Worm (Caenorhabditis elegans) whole organism, late embryonic: ENCODE measurements around the gene C18A3.3.

Source experiments
- C08G9.2 ChIP-seq: sonication (generic microtip); optimal IDR thresholded peaks from 2 replicates; lab custom pipeline; 2016; ENCODE audit warnings: mild to moderate bottlenecking, missing genetic modification characterization, moderate library complexity, missing compliant biosample characterization
- F13H6.1 ChIP-seq: sonication (generic microtip); optimal IDR thresholded peaks from 2 replicates; lab custom pipeline; 2016; ENCODE audit warnings: missing genetic modification characterization, missing compliant biosample characterization
- K02D7.2 ChIP-seq: sonication (generic microtip); optimal IDR thresholded peaks from 2 replicates; lab custom pipeline; 2017; ENCODE audit warnings: mild to moderate bottlenecking, missing genetic modification characterization, missing compliant biosample characterization
- K09A11.1 ChIP-seq: sonication (generic microtip); optimal IDR thresholded peaks from 2 replicates; lab custom pipeline; 2017; ENCODE audit warnings: antibody characterized with exemption, mild to moderate bottlenecking, missing genetic modification characterization, missing compliant biosample characterization; ENCODE audit not compliant: insufficient read depth
- ama-1 ChIP-seq: fragments of 150-350 bp; optimal IDR thresholded peaks from 2 replicates; lab custom pipeline; 2014
- ceh-18 ChIP-seq: sonication (generic microtip); optimal IDR thresholded peaks from 2 replicates; lab custom pipeline; 2016; ENCODE audit warnings: missing genetic modification characterization, missing compliant biosample characterization
- ceh-24 ChIP-seq: sonication (generic microtip); optimal IDR thresholded peaks from 2 replicates; lab custom pipeline; 2016; ENCODE audit warnings: mild to moderate bottlenecking, missing genetic modification characterization, missing compliant biosample characterization
- ceh-30 ChIP-seq: fragments of 150-350 bp; optimal IDR thresholded peaks from 2 replicates; lab custom pipeline; 2014; ENCODE audit warnings: missing biosample characterization, missing genetic modification characterization
- ceh-31 ChIP-seq: sonication (generic microtip); optimal IDR thresholded peaks from 2 replicates; lab custom pipeline; 2016; ENCODE audit warnings: missing genetic modification characterization, missing compliant biosample characterization
- ceh-34 ChIP-seq: sonication (generic microtip); optimal IDR thresholded peaks from 2 replicates; lab custom pipeline; 2016; ENCODE audit warnings: mild to moderate bottlenecking, missing genetic modification characterization, missing compliant biosample characterization
- ceh-45 ChIP-seq: fragments of 200-800 bp; sonication (Bioruptor generic); IDR thresholded peaks from 2 replicates; pipeline ENCODE4 v1.3.6; 2022; ENCODE audit warnings: missing genetic modification reagents, missing genetic modification characterization, missing compliant biosample characterization
- dve-1 ChIP-seq: sonication (generic microtip); optimal IDR thresholded peaks from 2 replicates; lab custom pipeline; 2017; ENCODE audit warnings: antibody characterized with exemption, mild to moderate bottlenecking, missing genetic modification characterization, missing compliant biosample characterization
- elt-2 ChIP-seq: sonication (generic microtip); optimal IDR thresholded peaks from 2 replicates; lab custom pipeline; 2016; ENCODE audit warnings: missing genetic modification reagents, missing genetic modification characterization, missing compliant biosample characterization
- ets-4 ChIP-seq: sonication (generic microtip); optimal IDR thresholded peaks from 2 replicates; lab custom pipeline; 2016; ENCODE audit warnings: missing genetic modification characterization, missing compliant biosample characterization
- eyg-1 ChIP-seq: sonication (generic microtip); optimal IDR thresholded peaks from 2 replicates; lab custom pipeline; 2016; ENCODE audit warnings: missing genotype, missing genetic modification characterization, missing compliant biosample characterization
- fax-1 ChIP-seq: sonication (generic microtip); optimal IDR thresholded peaks from 2 replicates; lab custom pipeline; 2016; ENCODE audit warnings: missing genotype, missing genetic modification characterization, missing compliant biosample characterization
- fkh-6 ChIP-seq: sonication (generic microtip); optimal IDR thresholded peaks from 2 replicates; lab custom pipeline; 2016; ENCODE audit warnings: missing genetic modification characterization, missing compliant biosample characterization
- gmeb-2 ChIP-seq: sonication (generic microtip); optimal IDR thresholded peaks from 2 replicates; lab custom pipeline; 2016; ENCODE audit warnings: missing genetic modification characterization, inconsistent platforms, missing compliant biosample characterization
- hlh-13 ChIP-seq: fragments of 200-800 bp; sonication (Bioruptor generic); optimal IDR thresholded peaks from 2 replicates; lab custom pipeline; 2018; ENCODE audit warnings: mild to moderate bottlenecking, missing genetic modification characterization, missing compliant biosample characterization
- hlh-15 ChIP-seq: sonication (generic microtip); optimal IDR thresholded peaks from 2 replicates; lab custom pipeline; 2016; ENCODE audit warnings: missing genetic modification characterization, missing compliant biosample characterization
- hlh-30 ChIP-seq: sonication (generic microtip); optimal IDR thresholded peaks from 2 replicates; lab custom pipeline; 2017; ENCODE audit warnings: antibody characterized with exemption, missing genetic modification characterization, missing compliant biosample characterization; ENCODE audit not compliant: insufficient read depth
- hlh-6 ChIP-seq: sonication (generic microtip); optimal IDR thresholded peaks from 2 replicates; lab custom pipeline; 2016; ENCODE audit warnings: missing genotype, missing genetic modification characterization, missing compliant biosample characterization
- lim-6 ChIP-seq: sonication (generic microtip); optimal IDR thresholded peaks from 2 replicates; lab custom pipeline; 2016; ENCODE audit warnings: missing genetic modification characterization, missing compliant biosample characterization
- lin-11 ChIP-seq: fragments of 200-800 bp; sonication (Bioruptor generic); optimal IDR thresholded peaks from 2 replicates; lab custom pipeline; 2018; ENCODE audit warnings: mild to moderate bottlenecking, missing genetic modification characterization, missing compliant biosample characterization
- mec-3 ChIP-seq: sonication (generic microtip); optimal IDR thresholded peaks from 2 replicates; lab custom pipeline; 2016; ENCODE audit warnings: borderline replicate concordance, missing genetic modification characterization, missing compliant biosample characterization
- nfya-1 ChIP-seq: sonication (generic microtip); optimal IDR thresholded peaks from 2 replicates; lab custom pipeline; 2017; ENCODE audit warnings: missing genetic modification characterization, mild to moderate bottlenecking, missing compliant biosample characterization, antibody characterized with exemption, moderate library complexity
- nhr-232 ChIP-seq: sonication (generic microtip); optimal IDR thresholded peaks from 2 replicates; lab custom pipeline; 2016; ENCODE audit warnings: missing genetic modification characterization, missing compliant biosample characterization
- odd-2 ChIP-seq: sonication (generic microtip); optimal IDR thresholded peaks from 2 replicates; lab custom pipeline; 2017; ENCODE audit warnings: antibody characterized with exemption, mild to moderate bottlenecking, missing genetic modification characterization, missing compliant biosample characterization
- pat-9 ChIP-seq: fragments of 200-800 bp; sonication (Bioruptor generic); optimal IDR thresholded peaks from 2 replicates; lab custom pipeline; 2018; ENCODE audit warnings: mild to moderate bottlenecking, missing genetic modification characterization, moderate library complexity, missing compliant biosample characterization
- pqm-1 ChIP-seq: sonication (generic microtip); optimal IDR thresholded peaks from 2 replicates; lab custom pipeline; 2016; ENCODE audit warnings: missing genetic modification characterization, missing compliant biosample characterization
- pros-1 ChIP-seq: fragments of 150-350 bp; optimal IDR thresholded peaks from 2 replicates; lab custom pipeline; 2014; ENCODE audit warnings: missing biosample characterization, missing genetic modification reagents, missing genetic modification characterization
- sdc-2 ChIP-seq: sonication (generic microtip); optimal IDR thresholded peaks from 2 replicates; lab custom pipeline; 2016; ENCODE audit warnings: missing genotype, missing genetic modification characterization, missing compliant biosample characterization
- sox-2 ChIP-seq: fragments of 200-800 bp; sonication (Bioruptor generic); IDR thresholded peaks from 2 replicates; pipeline ENCODE4 v1.3.6; 2022; ENCODE audit warnings: missing genetic modification reagents, missing genetic modification characterization, missing compliant biosample characterization
- sox-4 ChIP-seq: sonication (generic microtip); optimal IDR thresholded peaks from 2 replicates; lab custom pipeline; 2017; ENCODE audit warnings: mild to moderate bottlenecking, missing genetic modification characterization, inconsistent platforms, missing compliant biosample characterization
- syd-9 ChIP-seq: sonication (generic microtip); optimal IDR thresholded peaks from 2 replicates; lab custom pipeline; 2016; ENCODE audit warnings: mild to moderate bottlenecking, missing genetic modification characterization, moderate library complexity, missing compliant biosample characterization
- tbx-2 ChIP-seq: sonication (generic microtip); optimal IDR thresholded peaks from 2 replicates; lab custom pipeline; 2016; ENCODE audit warnings: missing genetic modification characterization, missing compliant biosample characterization
- unc-3 ChIP-seq, 2 experiments: fragments of 200-800 bp in 1 of 2; sonication (Bioruptor generic) in 1 of 2; sonication (generic microtip) in 1 of 2; conservative IDR thresholded peaks in 1 of 2; optimal IDR thresholded peaks in 1 of 2; 2 replicates each; pipeline versions ENCODE4 v1.3.6 to Lab custom; 2016 to 2022; ENCODE audit warnings: missing compliant biosample characterization in 2 of 2, missing genetic modification characterization in 2 of 2, missing genetic modification reagents in 1 of 2
- unc-42 ChIP-seq: sonication (generic microtip); optimal IDR thresholded peaks from 2 replicates; lab custom pipeline; 2016; ENCODE audit warnings: missing genotype, missing genetic modification characterization, missing compliant biosample characterization

Gene C18A3.3

DNA sequence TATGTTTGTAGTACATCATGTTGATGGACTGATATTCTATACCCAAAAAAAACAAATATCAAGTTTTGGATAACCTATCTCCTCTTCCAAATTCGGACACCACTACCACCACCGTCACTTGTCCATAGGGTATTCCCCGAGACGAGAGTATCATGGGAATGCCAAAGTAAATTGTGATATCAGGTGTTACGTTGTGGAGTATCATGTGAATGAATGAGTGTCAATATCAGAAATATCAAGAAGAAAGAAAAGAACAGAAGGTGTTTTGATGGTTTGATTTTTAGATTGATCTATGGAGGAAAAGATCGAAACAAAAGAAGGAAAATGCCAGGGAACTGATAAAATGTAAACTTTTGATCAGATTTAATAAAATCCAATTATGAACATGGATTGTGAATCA lies 17.9 kb upstream of the C18A3.3 start:
- peak; percentile 29 for TF ChIP-seq elt-2
- no peak for TF ChIP-seq mec-3

DNA sequence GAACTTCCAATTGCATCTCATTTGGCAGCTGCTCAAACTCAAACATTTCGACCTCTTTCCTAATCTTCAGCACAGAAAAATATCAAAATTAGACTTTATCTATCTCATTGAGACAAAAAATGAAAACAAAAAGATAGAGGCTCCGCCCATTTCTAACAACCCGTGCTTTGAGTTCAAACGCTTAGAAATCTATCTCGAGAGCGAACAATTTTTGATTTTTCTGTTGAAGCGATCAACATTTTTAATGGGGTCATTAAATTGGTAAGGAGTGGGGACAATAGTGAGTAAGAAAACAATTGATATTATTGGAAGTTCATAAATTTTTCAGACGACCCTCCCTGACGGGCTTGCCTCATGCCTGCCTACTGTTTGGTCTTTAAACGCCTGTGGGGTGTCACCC lies 17.2 kb upstream of the C18A3.3 start, which contains the start of the genes C25H3.10 and C25H3.1:
Gene C25H3.10, minus strand, starts transcription at position 101 of the 400 bp plus-strand sequence.
Gene C25H3.1, plus strand, starts transcription at position 203 of the 400 bp plus-strand sequence.
- TF ChIP-seq pat-9 (tag; lab: Kevin White, UChicago) = no peak
- TF ChIP-seq hlh-13 = no peak
- no peak for TF ChIP-seq lin-11 (tag; lab: Kevin White, UChicago)
- TF ChIP-seq gmeb-2 (tag; lab: Kevin White, UChicago) = no peak
- TF ChIP-seq pros-1 (tag; lab: Kevin White, UChicago) = no peak
- TF ChIP-seq elt-2 = no peak
- no peak for TF ChIP-seq ceh-24 (tag; lab: Kevin White, UChicago)
- TF ChIP-seq hlh-15 = no peak
- TF ChIP-seq fax-1 = no peak
- TF ChIP-seq lim-6 (tag; lab: Kevin White, UChicago) = no peak
- no peak for TF ChIP-seq eyg-1 (tag; lab: Kevin White, UChicago)
- TF ChIP-seq dve-1 = no peak
- TF ChIP-seq pqm-1 (tag; lab: Kevin White, UChicago) = no peak
- no peak for TF ChIP-seq nfya-1 (tag; lab: Kevin White, UChicago)

DNA sequence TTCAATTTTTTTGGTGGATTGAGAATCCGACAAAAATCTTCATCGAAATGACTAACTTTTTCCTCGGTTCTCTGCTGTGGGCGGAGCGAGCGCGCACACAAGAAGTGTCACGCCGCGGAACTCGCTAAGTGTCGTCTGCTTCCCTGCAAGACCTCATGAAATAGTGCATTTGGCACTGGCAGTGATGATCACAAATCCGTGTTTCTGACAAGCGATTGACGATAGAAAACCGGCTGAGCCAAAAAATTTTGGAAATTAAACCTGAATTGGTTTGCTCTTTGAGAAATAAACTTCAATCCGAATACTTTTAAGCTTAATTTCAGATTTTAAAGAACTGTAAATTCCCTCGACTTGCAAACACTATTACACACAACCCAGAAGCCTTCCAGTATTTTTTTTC lies 14.6 kb upstream of the C18A3.3 start:
- TF ChIP-seq gmeb-2 (tag; lab: Kevin White, UChicago) (no peak), odd-2 (no peak), fax-1 (no peak), fkh-6 (tag; lab: Kevin White, UChicago) (no peak), tbx-2 (tag; lab: Kevin White, UChicago) (no peak), ceh-34 (tag; lab: Kevin White, UChicago) (no peak), unc-3 (GFP tag; conservative IDR thresholded peaks at IDR 0.05; lab: Robert Waterston, UW) (no peak), unc-3 (tag; optimal IDR thresholded peaks at IDR 0.05; lab: Kevin White, UChicago) (no peak), elt-2 (peak; percentile 21), syd-9 (tag; lab: Kevin White, UChicago) (no peak), pat-9 (tag; lab: Kevin White, UChicago) (no peak), sox-4 (tag; lab: Kevin White, UChicago) (no peak), K02D7.2 (tag; lab: Kevin White, UChicago) (no peak), C08G9.2 (tag; lab: Kevin White, UChicago) (no peak), hlh-6 (tag; lab: Kevin White, UChicago) (no peak), K09A11.1 (tag; lab: Kevin White, UChicago) (no peak), sdc-2 (tag; lab: Kevin White, UChicago) (no peak), lin-11 (tag; lab: Kevin White, UChicago) (no peak), ceh-18 (tag; lab: Kevin White, UChicago) (no peak), F13H6.1 (no peak), ceh-30 (tag; lab: Kevin White, UChicago) (no peak), sox-2 (no peak), dve-1 (peak; percentile 39), hlh-30 (tag; lab: Kevin White, UChicago) (peak; percentile 15), hlh-13 (no peak), nhr-232 (no peak), ama-1 (lab: Kevin White, UChicago) (peak; percentile 66), ceh-45 (GFP tag; lab: Robert Waterston, UW) (no peak)

DNA sequence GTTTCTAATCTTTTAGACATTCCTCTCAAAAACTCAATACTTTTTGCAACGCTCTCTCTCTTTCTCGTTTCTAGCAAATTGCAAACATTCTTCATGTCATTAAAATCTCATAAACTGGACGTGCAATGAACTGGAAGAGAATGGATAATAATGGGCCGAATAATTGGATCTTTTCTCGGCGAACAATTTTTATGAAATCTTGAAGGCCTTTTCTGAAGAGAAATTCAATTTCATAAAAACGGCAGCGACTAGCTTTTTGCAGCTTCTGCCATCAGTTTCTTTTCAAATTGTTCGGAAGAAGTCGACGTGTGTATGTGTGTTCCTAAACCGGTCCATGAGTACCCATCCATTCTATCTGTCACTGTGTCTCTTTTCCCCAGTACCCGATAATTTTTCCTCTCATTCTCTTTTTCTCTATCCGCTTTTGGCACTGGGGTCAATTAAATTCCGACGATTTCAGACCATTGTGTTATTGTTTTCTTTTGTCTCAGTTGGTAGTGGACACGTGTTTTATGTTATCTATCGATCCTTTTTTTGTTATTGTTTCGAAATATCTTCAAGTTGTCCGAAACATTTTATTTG lies 13.4 kb upstream of the C18A3.3 start:
- TF ChIP-seq ceh-31 (tag; lab: Kevin White, UChicago) (peak; percentile 62), unc-42 (tag; lab: Kevin White, UChicago) (peak; percentile 49), ets-4 (tag; lab: Kevin White, UChicago) (no peak), sox-2 (no peak)
